Worm (Caenorhabditis elegans): ENCODE results near the gene C34F11.5.

DNA sequence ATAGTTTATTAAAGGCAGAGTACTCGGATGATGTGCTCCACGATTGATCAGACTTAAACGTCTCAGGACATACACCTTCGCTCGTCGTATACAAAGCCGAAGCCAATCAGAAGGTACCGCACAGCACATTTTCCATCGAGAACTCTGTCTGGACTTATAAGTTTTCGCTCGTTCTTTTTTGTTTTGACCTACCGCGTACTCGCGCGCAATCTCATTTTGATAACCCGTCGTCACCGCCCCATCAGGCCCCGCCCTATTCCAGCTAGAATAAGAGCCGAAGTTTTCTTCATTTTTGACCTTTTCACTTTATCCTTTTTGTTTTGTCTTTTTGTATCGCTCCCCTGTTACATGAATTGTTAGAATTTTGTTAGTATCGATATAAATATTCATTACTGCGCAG lies 34.0 kb downstream of the C34F11.5 start, which contains the start of gene EGAP2.2:
- TF ChIP-seq him-1 (tag; optimal IDR thresholded peaks at IDR 0.05): no peak
- TF ChIP-seq dao-5 (tag; optimal IDR thresholded peaks at IDR 0.05): no peak
